Worm (Caenorhabditis elegans) whole organism, L4 larva: Measurements from ENCODE around the gene B0244.10.

ENCODE experiments used
- D1046.2 ChIP-seq: fragments of 200-800 bp; sonication (Bioruptor generic); IDR thresholded peaks from 2 replicates; pipeline ENCODE4 v1.3.6; 2022; ENCODE audit warnings: missing genetic modification characterization, missing compliant biosample characterization
- F26F4.8 ChIP-seq: fragments of 200-800 bp; sonication (Bioruptor generic); conservative IDR thresholded peaks from 2 replicates; pipeline ENCODE4 v1.3.6; 2022; ENCODE audit warnings: missing genetic modification characterization, missing compliant biosample characterization
- F37D6.2 ChIP-seq: sonication (generic microtip); optimal IDR thresholded peaks from 2 replicates; lab custom pipeline; 2016; ENCODE audit warnings: mild to moderate bottlenecking, missing genetic modification characterization, missing compliant biosample characterization
- F49E8.2 ChIP-seq: sonication (generic microtip); optimal IDR thresholded peaks from 2 replicates; lab custom pipeline; 2016; ENCODE audit warnings: missing compliant biosample characterization, mild to moderate bottlenecking, missing genetic modification characterization, borderline replicate concordance
- R02D3.7 ChIP-seq: fragments of 150-350 bp; sonication (generic microtip); optimal IDR thresholded peaks from 3 replicates; lab custom pipeline; 2014; ENCODE audit warnings: missing biosample characterization, missing genetic modification characterization
- Y105C5A.15 ChIP-seq: fragments of 200-800 bp; sonication (Bioruptor generic); IDR thresholded peaks from 2 replicates; pipeline ENCODE4 v1.3.6; 2022; ENCODE audit warnings: missing genetic modification characterization, missing compliant biosample characterization
- Y48G9A.11 ChIP-seq: fragments of 200-800 bp; sonication (Bioruptor generic); IDR thresholded peaks from 2 replicates; pipeline ENCODE4 v1.3.6; 2022; ENCODE audit warnings: missing genetic modification reagents, missing genetic modification characterization, missing compliant biosample characterization
- Y5F2A.4 ChIP-seq: fragments of 200-800 bp; sonication (Bioruptor generic); optimal IDR thresholded peaks from 2 replicates; lab custom pipeline; 2018; ENCODE audit warnings: mild to moderate bottlenecking, missing genetic modification characterization, missing compliant biosample characterization
- aha-1 ChIP-seq: fragments of 150-350 bp; peaks from one replicate; lab custom pipeline; 2014; ENCODE audit warnings: missing biosample characterization, missing genetic modification characterization
- ama-1 ChIP-seq: fragments of 150-350 bp; optimal IDR thresholded peaks from 2 replicates; lab custom pipeline; 2014; ENCODE audit warnings: inconsistent platforms, mixed read lengths
- arid-1 ChIP-seq: fragments of 200-800 bp; sonication (Bioruptor generic); conservative IDR thresholded peaks from 2 replicates; pipeline ENCODE4 v1.3.6; 2022; ENCODE audit warnings: missing genetic modification reagents, missing genetic modification characterization, missing compliant biosample characterization
- ceh-28 ChIP-seq: fragments of 150-350 bp; optimal IDR thresholded peaks from 2 replicates; lab custom pipeline; 2014; ENCODE audit warnings: missing biosample characterization, missing genetic modification reagents, missing genetic modification characterization
- ceh-32 ChIP-seq: sonication (generic microtip); optimal IDR thresholded peaks from 2 replicates; lab custom pipeline; 2016; ENCODE audit warnings: mild to moderate bottlenecking, missing genetic modification characterization, missing compliant biosample characterization; ENCODE audit not compliant: poor library complexity
- ceh-62 ChIP-seq: sonication (generic microtip); optimal IDR thresholded peaks from 2 replicates; lab custom pipeline; 2017; ENCODE audit warnings: missing biosample characterization, missing genetic modification characterization
- ces-1 ChIP-seq: fragments of 150-350 bp; sonication (generic microtip); optimal IDR thresholded peaks from 4 replicates; lab custom pipeline; 2014; ENCODE audit warnings: missing biosample characterization, missing genetic modification reagents, missing genetic modification characterization
- daf-19 ChIP-seq: fragments of 200-800 bp; sonication (Bioruptor generic); conservative IDR thresholded peaks from 2 replicates; pipeline ENCODE4 v1.3.6; 2022; ENCODE audit warnings: missing genetic modification characterization, missing compliant biosample characterization
- daf-8 ChIP-seq: fragments of 200-800 bp; sonication (Bioruptor generic); IDR thresholded peaks from 2 replicates; pipeline ENCODE4 v1.3.6; 2022; ENCODE audit warnings: missing genetic modification characterization, missing compliant biosample characterization
- dmd-8 ChIP-seq: fragments of 200-800 bp; sonication (Bioruptor generic); IDR thresholded peaks from 2 replicates; pipeline ENCODE4 v1.3.6; 2022; ENCODE audit warnings: missing genetic modification characterization, missing compliant biosample characterization
- dmd-9 ChIP-seq: fragments of 200-800 bp; sonication (Bioruptor generic); IDR thresholded peaks from 2 replicates; pipeline ENCODE4 v1.3.6; 2022; ENCODE audit warnings: missing genetic modification reagents, missing genetic modification characterization, missing compliant biosample characterization
- dpl-1 ChIP-seq: fragments of 150-350 bp; optimal IDR thresholded peaks from 2 replicates; lab custom pipeline; 2014; ENCODE audit warnings: missing biosample characterization, missing genetic modification reagents, missing genetic modification characterization
- fkh-10 ChIP-seq: fragments of 150-350 bp; optimal IDR thresholded peaks from 2 replicates; lab custom pipeline; 2014; ENCODE audit warnings: missing biosample characterization, missing genetic modification reagents, missing genetic modification characterization
- hif-1 ChIP-seq, 2 experiments: sonication (generic microtip); optimal IDR thresholded peaks; 2 replicates each; lab custom pipeline; 2016 to 2017; ENCODE audit warnings: missing compliant biosample characterization in 2 of 2, missing genetic modification characterization in 2 of 2, missing genetic modification reagents in 2 of 2, missing genotype in 2 of 2, mild to moderate bottlenecking in 1 of 2
- hlh-11 ChIP-seq: fragments of 200-800 bp; sonication (Bioruptor generic); optimal IDR thresholded peaks from 2 replicates; lab custom pipeline; 2018; ENCODE audit warnings: mild to moderate bottlenecking, missing genetic modification characterization, missing compliant biosample characterization
- jun-1 ChIP-seq: fragments of 150-350 bp; optimal IDR thresholded peaks from 2 replicates; lab custom pipeline; 2014; ENCODE audit warnings: missing biosample characterization, missing genetic modification reagents, missing genetic modification characterization
- lin-1 ChIP-seq: fragments of 200-800 bp; sonication (Bioruptor generic); IDR thresholded peaks from 2 replicates; pipeline ENCODE4 v1.3.6; 2022; ENCODE audit warnings: missing genetic modification reagents, missing genetic modification characterization, missing compliant biosample characterization
- madf-5 ChIP-seq, 2 experiments: fragments of 200-800 bp; sonication (Bioruptor generic); IDR thresholded peaks; 2 replicates each; pipeline ENCODE4 v1.3.6; 2022; ENCODE audit warnings: missing compliant biosample characterization in 2 of 2, missing genetic modification characterization in 2 of 2
- mes-2 ChIP-seq: sonication (generic microtip); optimal IDR thresholded peaks from 2 replicates; lab custom pipeline; 2016; ENCODE audit warnings: missing genotype, mild to moderate bottlenecking, missing genetic modification characterization, missing compliant biosample characterization; ENCODE audit not compliant: poor library complexity, severe bottlenecking
- mxl-2 ChIP-seq: fragments of 200-800 bp; sonication (Bioruptor generic); conservative IDR thresholded peaks from 2 replicates; pipeline ENCODE4 v1.3.6; 2022; ENCODE audit warnings: missing genetic modification reagents, missing genetic modification characterization, missing compliant biosample characterization
- nhr-102 ChIP-seq: sonication (generic microtip); optimal IDR thresholded peaks from 2 replicates; lab custom pipeline; 2016; ENCODE audit warnings: mild to moderate bottlenecking, missing genetic modification characterization, moderate library complexity, missing compliant biosample characterization
- nhr-25 ChIP-seq: sonication (generic microtip); optimal IDR thresholded peaks from 2 replicates; lab custom pipeline; 2017; ENCODE audit warnings: missing genetic modification characterization, mild to moderate bottlenecking, missing compliant biosample characterization, antibody characterized with exemption, moderate library complexity, borderline replicate concordance; ENCODE audit not compliant: insufficient read depth
- nhr-48 ChIP-seq: sonication (generic microtip); optimal IDR thresholded peaks from 2 replicates; lab custom pipeline; 2016; ENCODE audit warnings: mild to moderate bottlenecking, missing genetic modification characterization, missing compliant biosample characterization
- nhr-6 ChIP-seq: fragments of 150-350 bp; optimal IDR thresholded peaks from 2 replicates; lab custom pipeline; 2014; ENCODE audit warnings: missing biosample characterization, missing genetic modification characterization
- rbr-2 ChIP-seq: sonication (generic microtip); optimal IDR thresholded peaks from 2 replicates; lab custom pipeline; 2016; ENCODE audit warnings: missing genotype, missing genetic modification characterization, missing compliant biosample characterization
- saeg-2 ChIP-seq: fragments of 200-800 bp; sonication (Bioruptor generic); IDR thresholded peaks from 2 replicates; pipeline ENCODE4 v1.3.6; 2022; ENCODE audit warnings: missing genetic modification reagents, missing genetic modification characterization, missing compliant biosample characterization
- sdz-12 ChIP-seq: fragments of 200-800 bp; sonication (Bioruptor generic); optimal IDR thresholded peaks from 2 replicates; lab custom pipeline; 2018; ENCODE audit warnings: mild to moderate bottlenecking, missing genetic modification characterization, missing compliant biosample characterization
- set-16 ChIP-seq: fragments of 200-800 bp; sonication (Bioruptor generic); IDR thresholded peaks from 2 replicates; pipeline ENCODE4 v1.3.6; 2022; ENCODE audit warnings: missing genetic modification reagents, missing genetic modification characterization, missing compliant biosample characterization
- spr-3 ChIP-seq: fragments of 200-800 bp; sonication (Bioruptor generic); optimal IDR thresholded peaks from 2 replicates; lab custom pipeline; 2018; ENCODE audit warnings: mild to moderate bottlenecking, missing genetic modification characterization, missing compliant biosample characterization
- unc-39 ChIP-seq: sonication (generic microtip); optimal IDR thresholded peaks from 2 replicates; lab custom pipeline; 2017; ENCODE audit warnings: missing biosample characterization, missing genetic modification characterization
- unc-62 ChIP-seq, 3 experiments: fragments of 150-350 bp in 1 of 3; sonication (generic microtip); optimal IDR thresholded peaks in 2 of 3; peaks in 1 of 3; 1 replicate in 1 of 3; 2 replicates in 2 of 3; lab custom pipeline; 2014 to 2017; ENCODE audit warnings: missing biosample characterization in 3 of 3, missing genetic modification characterization in 3 of 3, missing genetic modification reagents in 3 of 3, missing genotype in 1 of 3
- vab-7 ChIP-seq: fragments of 200-800 bp; sonication (Bioruptor generic); IDR thresholded peaks from 2 replicates; pipeline ENCODE4 v1.3.6; 2022; ENCODE audit warnings: missing genetic modification reagents, missing genetic modification characterization, missing compliant biosample characterization
- zfp-3 ChIP-seq: fragments of 200-800 bp; sonication (Bioruptor generic); conservative IDR thresholded peaks from 2 replicates; pipeline ENCODE4 v1.3.6; 2022; ENCODE audit warnings: missing genetic modification reagents, missing genetic modification characterization, missing compliant biosample characterization
- zip-11 ChIP-seq: fragments of 200-800 bp; sonication (Bioruptor generic); IDR thresholded peaks from 2 replicates; pipeline ENCODE4 v1.3.6; 2022; ENCODE audit warnings: missing genetic modification characterization, missing compliant biosample characterization
- ztf-7 ChIP-seq: fragments of 150-350 bp; optimal IDR thresholded peaks from 2 replicates; lab custom pipeline; 2014; ENCODE audit warnings: missing biosample characterization, missing genetic modification characterization

The B0244.10 gene

DNA sequence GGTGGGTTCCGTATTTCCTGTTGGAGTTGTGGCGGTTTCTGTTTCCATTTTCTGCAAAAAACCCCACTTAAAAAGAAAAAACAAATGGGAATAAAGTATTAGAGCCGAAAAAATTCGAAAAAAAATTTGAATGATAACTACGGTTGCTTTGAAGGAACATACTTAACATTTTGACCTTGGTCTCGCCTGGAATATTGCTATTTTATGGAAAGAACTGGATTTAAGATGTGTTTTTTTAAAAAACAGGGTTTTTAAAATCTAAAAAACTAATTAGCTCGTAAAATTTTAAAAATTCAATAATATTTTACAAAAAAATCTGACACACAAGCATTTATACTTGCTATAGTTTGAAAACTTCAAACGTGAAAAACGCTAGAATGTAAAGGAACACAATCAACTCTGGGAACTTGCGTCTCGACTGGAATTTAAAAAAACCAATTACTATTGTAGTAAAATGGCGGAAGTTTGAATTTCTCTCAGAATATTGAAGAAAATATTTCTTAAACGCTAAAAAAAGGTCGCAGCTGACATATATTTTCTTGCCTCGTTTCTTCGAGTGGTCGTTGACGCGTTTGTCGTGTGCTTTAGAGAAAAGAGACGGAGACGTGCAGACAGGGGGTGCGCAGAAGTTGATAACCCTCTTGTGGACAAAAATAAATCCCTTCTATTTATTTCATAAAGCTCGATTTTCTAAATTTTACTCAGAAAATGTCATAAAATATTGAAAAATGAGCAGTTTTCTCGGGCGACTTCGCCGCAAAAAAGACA is 36.8 kb upstream of the B0244.10 start, which contains the start of the genes lgg-3 and rgs-5 (continued):
- TF ChIP-seq F49E8.2 (tag; lab: Kevin White, UChicago) (peak; percentile 82), hif-1 (tag; optimal IDR thresholded peaks at IDR 0.05; lab: Kevin White, UChicago) (peak in 1 of 2 experiments; percentile 22), arid-1 (GFP tag; lab: Robert Waterston, UW) (no peak)

DNA sequence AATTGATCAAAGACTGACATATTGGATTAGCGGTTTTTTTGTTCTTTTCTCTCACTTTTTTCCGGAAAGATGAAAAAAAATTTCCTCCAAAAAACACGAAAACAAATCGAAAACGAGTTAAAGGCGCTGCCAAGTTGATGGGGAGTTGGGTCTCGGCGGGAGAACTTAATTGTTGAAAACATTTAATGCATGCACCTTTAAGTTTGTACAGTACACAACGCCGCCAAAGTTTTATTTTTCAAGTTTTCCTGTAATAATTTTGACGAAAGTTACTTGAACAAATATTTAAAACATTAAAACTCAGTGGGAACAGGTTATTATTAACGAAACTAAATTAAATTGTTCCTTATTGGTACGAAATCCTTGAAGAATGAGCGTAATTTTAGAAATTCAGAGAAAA is 33.5 kb upstream of the B0244.10 start:
- TF ChIP-seq vab-7 (GFP tag; lab: Robert Waterston, UW) (no peak), jun-1 (no peak), Y48G9A.11 (GFP tag; lab: Robert Waterston, UW) (no peak), set-16 (GFP tag; lab: Robert Waterston, UW) (no peak), ceh-32 (tag; lab: Kevin White, UChicago) (no peak), rbr-2 (tag; lab: Kevin White, UChicago) (no peak), ces-1 (GFP tag; lab: Kevin White, UChicago) (no peak), spr-3 (GFP tag; lab: Kevin White, UChicago) (no peak), hif-1 (tag; optimal IDR thresholded peaks at IDR 0.05; lab: Kevin White, UChicago) (no peak), R02D3.7 (tag; lab: Kevin White, UChicago) (no peak), dpl-1 (GFP tag; lab: Kevin White, UChicago) (no peak)

DNA sequence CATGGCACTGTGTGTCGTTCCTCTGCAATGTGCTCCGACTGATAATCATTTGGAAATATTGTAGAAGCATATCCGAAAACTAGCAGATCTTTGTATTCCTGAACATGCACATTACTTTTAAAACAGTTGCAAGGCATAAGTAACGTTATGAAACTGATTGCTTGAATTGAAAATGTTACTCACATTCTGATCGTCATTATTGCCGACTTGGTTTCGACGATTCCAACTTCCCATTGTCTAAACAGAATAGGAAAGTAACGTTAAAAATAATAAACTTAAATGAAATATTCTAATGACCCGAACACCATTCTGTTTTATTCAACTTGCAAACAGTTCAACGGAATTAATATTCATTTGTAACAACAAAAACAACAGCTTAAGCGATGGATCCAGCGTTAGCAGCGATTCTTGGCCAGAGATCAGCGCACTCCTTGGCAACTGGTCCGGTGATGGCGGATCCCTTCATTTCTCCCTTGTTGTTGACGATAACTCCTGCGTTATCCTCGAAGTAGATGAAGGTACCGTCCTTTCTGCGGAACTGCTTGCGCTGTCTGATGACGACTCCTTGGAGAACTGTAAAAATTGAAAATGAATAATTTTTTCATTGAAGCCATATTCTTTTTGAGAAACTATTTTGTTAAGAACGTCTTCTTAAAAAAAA is 29.6 kb upstream of the B0244.10 start, which contains the start of gene swp-1:
swp-1 (minus strand) TSS at position 298 of the 661 bp plus-strand sequence.
- TF ChIP-seq unc-39 (no peak), nhr-102 (no peak), fkh-10 (GFP tag; lab: Kevin White, UChicago) (no peak), madf-5 (GFP tag; IDR thresholded peaks at IDR 0.05; lab: Robert Waterston, UW) (no peak), F37D6.2 (tag; lab: Kevin White, UChicago) (no peak), aha-1 (tag; lab: Kevin White, UChicago) (peak; percentile 59), dmd-8 (0 out of 2 replicates have a peak, but pooled peaks have one; percentile 19), hlh-11 (tag; lab: Kevin White, UChicago) (no peak), arid-1 (GFP tag; lab: Robert Waterston, UW) (peak; percentile 70), nhr-6 (tag; lab: Kevin White, UChicago) (no peak), Y5F2A.4 (GFP tag; lab: Kevin White, UChicago) (no peak), ztf-7 (tag; lab: Kevin White, UChicago) (no peak), R02D3.7 (tag; lab: Kevin White, UChicago) (peak; percentile 20), sdz-12 (GFP tag; lab: Kevin White, UChicago) (no peak), unc-62 (GFP tag; optimal IDR thresholded peaks at IDR 0.05 in 1 of 2; lab: Kevin White, UChicago) (peak in 1 of 2 experiments; percentile 72), unc-62 (tag; optimal IDR thresholded peaks at IDR 0.05; lab: Kevin White, UChicago) (no peak), daf-19 (GFP tag; lab: Robert Waterston, UW) (no peak), ama-1 (lab: Kevin White, UChicago) (peak; percentile 51), D1046.2 (no peak), rbr-2 (tag; lab: Kevin White, UChicago) (no peak), lin-1 (no peak), F26F4.8 (GFP tag; lab: Robert Waterston, UW) (no peak), Y48G9A.11 (GFP tag; lab: Robert Waterston, UW) (peak; percentile 33; the same call in 1 of the 2 replicates), mxl-2 (no peak), zip-11 (GFP tag; lab: Robert Waterston, UW) (no peak), mes-2 (tag; lab: Kevin White, UChicago) (no peak), zfp-3 (GFP tag; lab: Robert Waterston, UW) (0 out of 2 replicates have a peak, but pooled peaks have one; percentile 12), dmd-9 (GFP tag; lab: Robert Waterston, UW) (no peak), daf-8 (no peak), ceh-62 (tag; lab: Kevin White, UChicago) (no peak), saeg-2 (GFP tag; lab: Robert Waterston, UW) (no peak), Y105C5A.15 (GFP tag; lab: Robert Waterston, UW) (peak; percentile 3; the same call in 1 of the 2 replicates), nhr-25 (tag; lab: Kevin White, UChicago) (no peak), ceh-28 (tag; lab: Kevin White, UChicago) (no peak), nhr-48 (no peak)
